Worm (Caenorhabditis elegans) whole organism, L2 larva: Measurements from ENCODE around the gene Y49F6C.2.

Source experiments
- C34F6.9 ChIP-seq: fragments of 150-350 bp; optimal IDR thresholded peaks from 2 replicates; lab custom pipeline; 2014; ENCODE audit warnings: missing biosample characterization, missing genetic modification characterization
- elt-3 ChIP-seq: sonication (generic microtip); optimal IDR thresholded peaks from 2 replicates; lab custom pipeline; 2017; ENCODE audit warnings: missing biosample characterization, missing genetic modification characterization
- lin-39 ChIP-seq: fragments of 150-350 bp; optimal IDR thresholded peaks from 2 replicates; lab custom pipeline; 2014; ENCODE audit warnings: missing biosample characterization, missing genetic modification reagents, missing genetic modification characterization
- nhr-11 ChIP-seq: fragments of 150-350 bp; optimal IDR thresholded peaks from 2 replicates; lab custom pipeline; 2014; ENCODE audit warnings: missing biosample characterization, missing genetic modification characterization
- nhr-77 ChIP-seq: fragments of 150-350 bp; optimal IDR thresholded peaks from 2 replicates; lab custom pipeline; 2014; ENCODE audit warnings: missing biosample characterization, missing genetic modification characterization
- sem-4 ChIP-seq: fragments of 150-350 bp; optimal IDR thresholded peaks from 2 replicates; lab custom pipeline; 2014; ENCODE audit warnings: missing biosample characterization, missing genetic modification reagents, missing genetic modification characterization
- skn-1 ChIP-seq: sonication (generic microtip); optimal IDR thresholded peaks from 2 replicates; lab custom pipeline; 2017; ENCODE audit warnings: missing biosample characterization, missing genetic modification characterization
- sma-9 ChIP-seq, 2 experiments: fragments of 150-350 bp in 1 of 2; sonication (generic microtip) in 1 of 2; optimal IDR thresholded peaks; 2 replicates each; lab custom pipeline; 2014 to 2016; ENCODE audit warnings: missing genetic modification characterization in 2 of 2, mild to moderate bottlenecking in 1 of 2, missing biosample characterization in 1 of 2, missing compliant biosample characterization in 1 of 2, missing genetic modification reagents in 1 of 2, moderate library complexity in 1 of 2
- unc-62 ChIP-seq: fragments of 150-350 bp; optimal IDR thresholded peaks from 2 replicates; lab custom pipeline; 2014; ENCODE audit warnings: missing biosample characterization, missing genetic modification reagents, missing genetic modification characterization

- no peak for TF ChIP-seq nhr-11
- TF ChIP-seq sem-4 (tag; lab: Kevin White, UChicago): no peak
- TF ChIP-seq unc-62: no peak
- TF ChIP-seq sma-9 (GFP tag; optimal IDR thresholded peaks at IDR 0.05; lab: Kevin White, UChicago): no peak
- TF ChIP-seq sma-9 (tag; optimal IDR thresholded peaks at IDR 0.05; lab: Kevin White, UChicago): no peak
- TF ChIP-seq lin-39: no peak
- TF ChIP-seq elt-3 (tag; lab: Kevin White, UChicago): no peak
- TF ChIP-seq nhr-77 (tag; lab: Kevin White, UChicago): no peak
- TF ChIP-seq skn-1 (tag; lab: Kevin White, UChicago): no peak
- TF ChIP-seq C34F6.9 (tag; lab: Kevin White, UChicago): no peak
Measured at ce11 chrII:3425433-3425832, 47.1 kb downstream of the Y49F6C.2 start, which contains the start of gene nep-11.
